Worm (Caenorhabditis elegans) whole organism, L4 larva: ENCODE measurements around the gene C44B7.11.

ENCODE experiments used
- lin-29 ChIP-seq: fragments of 200-800 bp; sonication (Bioruptor generic); IDR thresholded peaks from 2 replicates; pipeline ENCODE4 v1.3.6; 2022; ENCODE audit warnings: missing genetic modification reagents, missing genetic modification characterization, missing compliant biosample characterization
- skn-1 ChIP-seq: fragments of 150-350 bp; optimal IDR thresholded peaks from 2 replicates; lab custom pipeline; 2014; ENCODE audit warnings: missing biosample characterization, missing genetic modification characterization
- unc-39 ChIP-seq: sonication (generic microtip); optimal IDR thresholded peaks from 2 replicates; lab custom pipeline; 2017; ENCODE audit warnings: missing biosample characterization, missing genetic modification characterization

- TF ChIP-seq skn-1 (tag; lab: Kevin White, UChicago): no peak
- no peak for TF ChIP-seq lin-29
- no peak for TF ChIP-seq unc-39 (tag; lab: Kevin White, UChicago)
Measured at ce11 chrII:6876957-6877356, 20.4 kb downstream of the C44B7.11 start, which contains the start of gene slc-36.5.
